Worm (Caenorhabditis elegans): Measurements from ENCODE around the gene ebp-2.

Gene ebp-2

ce11 chrII:11448753-11449152 lies 6.2 kb downstream of the ebp-2 start, which contains the start of gene W02B12.1:
Gene W02B12.1, plus strand, starts transcription at chrII:11449021.
- TF ChIP-seq ztf-29 (GFP tag; IDR thresholded peaks at IDR 0.05) (no peak), T22C8.4 (GFP tag; IDR thresholded peaks at IDR 0.05) (no peak), med-1 (GFP tag; optimal IDR thresholded peaks at IDR 0.05; ENCODE audit: insufficient read depth) (no peak), ref-1 (GFP tag; conservative IDR thresholded peaks at IDR 0.05) (no peak), cog-1 (tag; optimal IDR thresholded peaks at IDR 0.05) (no peak), ztf-23 (GFP tag; IDR thresholded peaks at IDR 0.05) (no peak), tab-1 (GFP tag; IDR thresholded peaks at IDR 0.05) (no peak), klf-2 (GFP tag; conservative IDR thresholded peaks at IDR 0.05) (no peak), flt-1 (GFP tag; IDR thresholded peaks at IDR 0.05) (no peak)

- no peak for TF ChIP-seq ref-1 (GFP tag; conservative IDR thresholded peaks at IDR 0.05)
- TF ChIP-seq ztf-23 (GFP tag; IDR thresholded peaks at IDR 0.05), result no peak
- TF ChIP-seq klf-2 (GFP tag; conservative IDR thresholded peaks at IDR 0.05), result no peak
- TF ChIP-seq flt-1 (GFP tag; IDR thresholded peaks at IDR 0.05), result no peak
- TF ChIP-seq cog-1 (tag; optimal IDR thresholded peaks at IDR 0.05), result no peak
- TF ChIP-seq med-1 (GFP tag; optimal IDR thresholded peaks at IDR 0.05; ENCODE audit: insufficient read depth), result no peak
- TF ChIP-seq ztf-29 (GFP tag; IDR thresholded peaks at IDR 0.05), result no peak
- TF ChIP-seq T22C8.4 (GFP tag; IDR thresholded peaks at IDR 0.05), result no peak
- no peak for TF ChIP-seq tab-1 (GFP tag; IDR thresholded peaks at IDR 0.05)
These were observed 8.4 kb downstream of the ebp-2 start for ce11 chrII:11450882-11451281.

- TF ChIP-seq klf-2 (GFP tag; conservative IDR thresholded peaks at IDR 0.05), result no peak
- TF ChIP-seq ref-1 (GFP tag; conservative IDR thresholded peaks at IDR 0.05), result no peak
- TF ChIP-seq T22C8.4 (GFP tag; IDR thresholded peaks at IDR 0.05), result no peak
- no peak for TF ChIP-seq flt-1 (GFP tag; IDR thresholded peaks at IDR 0.05)
- TF ChIP-seq ztf-29 (GFP tag; IDR thresholded peaks at IDR 0.05), result no peak
- no peak for TF ChIP-seq med-1 (GFP tag; optimal IDR thresholded peaks at IDR 0.05; ENCODE audit: insufficient read depth)
- no peak for TF ChIP-seq tab-1 (GFP tag; IDR thresholded peaks at IDR 0.05)
- TF ChIP-seq cog-1 (tag; optimal IDR thresholded peaks at IDR 0.05), result no peak
- no peak for TF ChIP-seq ztf-23 (GFP tag; IDR thresholded peaks at IDR 0.05)
These were observed 9.2 kb downstream of the ebp-2 start for ce11 chrII:11451738-11452137.

- TF ChIP-seq flt-1 (GFP tag; IDR thresholded peaks at IDR 0.05), result no peak
- no peak for TF ChIP-seq T22C8.4 (GFP tag; IDR thresholded peaks at IDR 0.05)
- TF ChIP-seq ref-1 (GFP tag; conservative IDR thresholded peaks at IDR 0.05), result no peak
- no peak for TF ChIP-seq cog-1 (tag; optimal IDR thresholded peaks at IDR 0.05)
- no peak for TF ChIP-seq ztf-29 (GFP tag; IDR thresholded peaks at IDR 0.05)
These were observed 10.0 kb downstream of the ebp-2 start, which contains the start of gene rsp-2 for ce11 chrII:11452498-11453005. Gene rsp-2, minus strand, starts transcription at chrII:11452955.

- TF ChIP-seq ref-1 (GFP tag; conservative IDR thresholded peaks at IDR 0.05) (no peak), ztf-29 (GFP tag; IDR thresholded peaks at IDR 0.05) (no peak), ztf-23 (GFP tag; IDR thresholded peaks at IDR 0.05) (peak; percentile 66), tab-1 (GFP tag; IDR thresholded peaks at IDR 0.05) (peak; percentile 54; the same call in 1 of the 2 replicates), klf-2 (GFP tag; conservative IDR thresholded peaks at IDR 0.05) (no peak), T22C8.4 (GFP tag; IDR thresholded peaks at IDR 0.05) (peak; percentile 72; the same call in 1 of the 2 replicates), cog-1 (tag; optimal IDR thresholded peaks at IDR 0.05) (peak; percentile 15), flt-1 (GFP tag; IDR thresholded peaks at IDR 0.05) (peak; percentile 66; the same call in 1 of the 2 replicates), med-1 (GFP tag; optimal IDR thresholded peaks at IDR 0.05; ENCODE audit: insufficient read depth) (peak; percentile 28)
These were observed 10.5 kb downstream of the ebp-2 start, which contains the start of gene rsp-1 for ce11 chrII:11453025-11453424. Gene rsp-1, plus strand, starts transcription at chrII:11453362.

- no peak for TF ChIP-seq cog-1 (tag; optimal IDR thresholded peaks at IDR 0.05)
- no peak for TF ChIP-seq ztf-23 (GFP tag; IDR thresholded peaks at IDR 0.05)
- no peak for TF ChIP-seq ref-1 (GFP tag; conservative IDR thresholded peaks at IDR 0.05)
- TF ChIP-seq ztf-29 (GFP tag; IDR thresholded peaks at IDR 0.05), result no peak
- no peak for TF ChIP-seq flt-1 (GFP tag; IDR thresholded peaks at IDR 0.05)
- TF ChIP-seq T22C8.4 (GFP tag; IDR thresholded peaks at IDR 0.05), result no peak
- TF ChIP-seq tab-1 (GFP tag; IDR thresholded peaks at IDR 0.05), result no peak
- TF ChIP-seq med-1 (GFP tag; optimal IDR thresholded peaks at IDR 0.05; ENCODE audit: insufficient read depth), result no peak
- no peak for TF ChIP-seq klf-2 (GFP tag; conservative IDR thresholded peaks at IDR 0.05)
These were observed 11.1 kb downstream of the ebp-2 start for ce11 chrII:11453639-11454038.

- 0 out of 2 replicates have a peak, but pooled peaks have one; percentile 44 for TF ChIP-seq flt-1 (GFP tag; IDR thresholded peaks at IDR 0.05)
- no peak for TF ChIP-seq cog-1 (tag; optimal IDR thresholded peaks at IDR 0.05)
These were observed 12.6 kb downstream of the ebp-2 start for ce11 chrII:11455140-11455539.

- TF ChIP-seq flt-1 (GFP tag; IDR thresholded peaks at IDR 0.05), result no peak
- no peak for TF ChIP-seq klf-2 (GFP tag; conservative IDR thresholded peaks at IDR 0.05)
- no peak for TF ChIP-seq ztf-29 (GFP tag; IDR thresholded peaks at IDR 0.05)
- no peak for TF ChIP-seq tab-1 (GFP tag; IDR thresholded peaks at IDR 0.05)
These were observed 13.2 kb downstream of the ebp-2 start for ce11 chrII:11455715-11456114.

ce11 chrII:11459883-11460282 lies 17.4 kb downstream of the ebp-2 start:
- TF ChIP-seq cog-1 (tag; optimal IDR thresholded peaks at IDR 0.05), result no peak
- TF ChIP-seq T22C8.4 (GFP tag; IDR thresholded peaks at IDR 0.05), result no peak
- TF ChIP-seq flt-1 (GFP tag; IDR thresholded peaks at IDR 0.05), result no peak
- no peak for TF ChIP-seq ztf-23 (GFP tag; IDR thresholded peaks at IDR 0.05)
- no peak for TF ChIP-seq klf-2 (GFP tag; conservative IDR thresholded peaks at IDR 0.05)
- TF ChIP-seq med-1 (GFP tag; optimal IDR thresholded peaks at IDR 0.05; ENCODE audit: insufficient read depth), result no peak
- no peak for TF ChIP-seq tab-1 (GFP tag; IDR thresholded peaks at IDR 0.05)
- TF ChIP-seq ref-1 (GFP tag; conservative IDR thresholded peaks at IDR 0.05), result no peak
- no peak for TF ChIP-seq ztf-29 (GFP tag; IDR thresholded peaks at IDR 0.05)

- no peak for TF ChIP-seq ztf-23 (GFP tag; IDR thresholded peaks at IDR 0.05)
- TF ChIP-seq tab-1 (GFP tag; IDR thresholded peaks at IDR 0.05), result no peak
- TF ChIP-seq ztf-29 (GFP tag; IDR thresholded peaks at IDR 0.05), result no peak
- TF ChIP-seq cog-1 (tag; optimal IDR thresholded peaks at IDR 0.05), result no peak
- no peak for TF ChIP-seq med-1 (GFP tag; optimal IDR thresholded peaks at IDR 0.05; ENCODE audit: insufficient read depth)
- TF ChIP-seq klf-2 (GFP tag; conservative IDR thresholded peaks at IDR 0.05), result no peak
- no peak for TF ChIP-seq flt-1 (GFP tag; IDR thresholded peaks at IDR 0.05)
- TF ChIP-seq ref-1 (GFP tag; conservative IDR thresholded peaks at IDR 0.05), result no peak
- no peak for TF ChIP-seq T22C8.4 (GFP tag; IDR thresholded peaks at IDR 0.05)
These were observed 21.4 kb downstream of the ebp-2 start for ce11 chrII:11463899-11464298.

Data from whole organism, midembryonic.